Fruit fly (Drosophila melanogaster) whole organism, embryonic: ENCODE results near the gene Cep290.

Experiments
- CG11398 ChIP-seq: fragments of 200-800 bp; sonication (Bioruptor generic); optimal IDR thresholded peaks from 2 replicates; lab custom pipeline; 2016; ENCODE audit warnings: missing biosample characterization, missing genetic modification characterization
- CG11504 ChIP-seq: fragments of 200-800 bp; sonication (Bioruptor generic); optimal IDR thresholded peaks from 3 replicates; lab custom pipeline; 2019; ENCODE audit warnings: missing biosample characterization, mild to moderate bottlenecking, missing genetic modification characterization, moderate library complexity
- CG12155 ChIP-seq: fragments of 200-800 bp; sonication (Bioruptor generic); optimal IDR thresholded peaks from 3 replicates; lab custom pipeline; 2016; ENCODE audit warnings: missing biosample characterization, missing genetic modification characterization
- CG12299 ChIP-seq: fragments of 200-800 bp; sonication (Bioruptor generic); optimal IDR thresholded peaks from 2 replicates; lab custom pipeline; 2018; ENCODE audit warnings: missing biosample characterization, mild to moderate bottlenecking, missing genetic modification characterization
- CG13296 ChIP-seq: fragments of 200-800 bp; sonication (Bioruptor generic); optimal IDR thresholded peaks from 3 replicates; lab custom pipeline; 2018; ENCODE audit warnings: missing biosample characterization, mild to moderate bottlenecking, missing genetic modification characterization
- CG13424 ChIP-seq: fragments of 200-800 bp; sonication (Bioruptor generic); optimal IDR thresholded peaks from 2 replicates; lab custom pipeline; 2019; ENCODE audit warnings: missing biosample characterization, mild to moderate bottlenecking, missing genetic modification characterization, moderate library complexity
- CG15514 ChIP-seq: fragments of 200-800 bp; sonication (Bioruptor generic); optimal IDR thresholded peaks from 3 replicates; lab custom pipeline; 2017; ENCODE audit warnings: missing biosample characterization, missing genetic modification characterization, mild to moderate bottlenecking, moderate library complexity, missing genetic modification reagents
- CG17361 ChIP-seq: fragments of 200-800 bp; sonication (Bioruptor generic); IDR thresholded peaks from 3 replicates; pipeline ENCODE4 v1.3.6; 2022; ENCODE audit warnings: missing biosample characterization, missing genetic modification characterization
- CG17568 ChIP-seq: fragments of 200-800 bp; sonication (Bioruptor generic); optimal IDR thresholded peaks from 2 replicates; lab custom pipeline; 2018; ENCODE audit warnings: missing biosample characterization, mild to moderate bottlenecking, missing genetic modification characterization, moderate library complexity
- CG17802 ChIP-seq: fragments of 200-800 bp; sonication (Bioruptor generic); optimal IDR thresholded peaks from 2 replicates; lab custom pipeline; 2018; ENCODE audit warnings: missing biosample characterization, mild to moderate bottlenecking, missing genetic modification characterization, moderate library complexity
- CG31388 ChIP-seq: fragments of 200-800 bp; sonication (Bioruptor generic); optimal IDR thresholded peaks from 2 replicates; lab custom pipeline; 2016; ENCODE audit warnings: missing biosample characterization, missing genetic modification characterization
- CG33557 ChIP-seq: fragments of 200-800 bp; sonication (Bioruptor generic); optimal IDR thresholded peaks from 2 replicates; lab custom pipeline; 2019; ENCODE audit warnings: missing biosample characterization, mild to moderate bottlenecking, missing genetic modification characterization, moderate library complexity
- CG4328 ChIP-seq: fragments of 200-800 bp; sonication (Bioruptor generic); optimal IDR thresholded peaks from 3 replicates; lab custom pipeline; 2017; ENCODE audit warnings: missing biosample characterization, missing genetic modification reagents, missing genetic modification characterization
- CG7271 ChIP-seq: fragments of 200-800 bp; sonication (Bioruptor generic); optimal IDR thresholded peaks from 2 replicates; lab custom pipeline; 2018; ENCODE audit warnings: missing biosample characterization, mild to moderate bottlenecking, missing genetic modification characterization, moderate library complexity
- D ChIP-seq, 2 experiments: fragments of 200-800 bp in 1 of 2; fragments of >200 bp in 1 of 2; sonication (Bioruptor generic) in 1 of 2; optimal IDR thresholded peaks; 2 replicates in 1 of 2; 3 replicates in 1 of 2; lab custom pipeline; 2017; ENCODE audit warnings: mild to moderate bottlenecking in 1 of 2, missing biosample characterization in 1 of 2, missing genetic modification characterization in 1 of 2, missing genetic modification reagents in 1 of 2
- Ets65A ChIP-seq: fragments of 200-800 bp; sonication (Bioruptor generic); peaks from one replicate; lab custom pipeline; 2016; ENCODE audit warnings: missing biosample characterization, missing genetic modification characterization
- Fer1 ChIP-seq: fragments of 200-800 bp; sonication (Bioruptor generic); optimal IDR thresholded peaks from 2 replicates; lab custom pipeline; 2017; ENCODE audit warnings: missing biosample characterization, mild to moderate bottlenecking, missing genetic modification characterization
- HLH3B ChIP-seq: fragments of 200-800 bp; sonication (Bioruptor generic); IDR thresholded peaks from 2 replicates; pipeline ENCODE4 v1.3.6; 2022; ENCODE audit warnings: missing biosample characterization, missing genetic modification characterization
- HLH4C ChIP-seq: fragments of 200-800 bp; sonication (Bioruptor generic); IDR thresholded peaks from 3 replicates; pipeline ENCODE4 v1.3.6; 2022; ENCODE audit warnings: missing biosample characterization, missing genetic modification characterization; ENCODE audit not compliant: partially characterized antibody
- HLH54F ChIP-seq: fragments of 200-800 bp; sonication (Bioruptor generic); optimal IDR thresholded peaks from 3 replicates; lab custom pipeline; 2016; ENCODE audit warnings: missing biosample characterization, missing genetic modification characterization
- Kr ChIP-seq: fragments of 200-800 bp; sonication (Bioruptor generic); optimal IDR thresholded peaks from 2 replicates; lab custom pipeline; 2017; ENCODE audit warnings: missing biosample characterization, mild to moderate bottlenecking, missing genetic modification characterization
- Spps ChIP-seq: fragments of 200-800 bp; sonication (Bioruptor generic); optimal IDR thresholded peaks from 2 replicates; lab custom pipeline; 2018; ENCODE audit warnings: missing biosample characterization, mild to moderate bottlenecking, missing genetic modification characterization
- Stat92E ChIP-seq, 3 experiments: fragments of >200 bp in 2 of 3; fragments of 200-800 bp in 1 of 3; sonication (Bioruptor generic) in 1 of 3; optimal IDR thresholded peaks; 2 replicates each; lab custom pipeline; 2017 to 2019; ENCODE audit warnings: missing biosample characterization in 3 of 3, missing genetic modification characterization in 3 of 3, mild to moderate bottlenecking in 1 of 3, moderate library complexity in 1 of 3
- Tbp ChIP-seq: fragments of >200 bp; optimal IDR thresholded peaks from 2 replicates; lab custom pipeline; 2018; ENCODE audit warnings: missing biosample characterization, missing genetic modification characterization
- ab ChIP-seq: fragments of 200-800 bp; sonication (Bioruptor generic); optimal IDR thresholded peaks from 2 replicates; lab custom pipeline; 2016; ENCODE audit warnings: missing biosample characterization, missing genetic modification characterization
- dm ChIP-seq: fragments of 200-800 bp; sonication (Bioruptor generic); optimal IDR thresholded peaks from 3 replicates; lab custom pipeline; 2016; ENCODE audit warnings: missing biosample characterization, missing genetic modification characterization
- dpn ChIP-seq, 2 experiments: fragments of 200-800 bp; sonication (Bioruptor generic); optimal IDR thresholded peaks; 3 replicates each; lab custom pipeline; 2016; ENCODE audit warnings: missing biosample characterization in 2 of 2, missing genetic modification characterization in 2 of 2
- en ChIP-seq: fragments of 200-800 bp; sonication (Bioruptor generic); optimal IDR thresholded peaks from 2 replicates; lab custom pipeline; 2016; ENCODE audit warnings: missing biosample characterization, missing genetic modification characterization
- ewg ChIP-seq: fragments of 200-800 bp; sonication (Bioruptor generic); optimal IDR thresholded peaks from 3 replicates; lab custom pipeline; 2017; ENCODE audit warnings: mild to moderate bottlenecking, missing biosample characterization, missing genetic modification reagents, missing genetic modification characterization
- exex ChIP-seq: fragments of 200-800 bp; sonication (Bioruptor generic); optimal IDR thresholded peaks from 4 replicates; lab custom pipeline; 2018; ENCODE audit warnings: missing biosample characterization, mild to moderate bottlenecking, missing genetic modification characterization, moderate library complexity
- fd102C ChIP-seq: fragments of 200-800 bp; sonication (Bioruptor generic); optimal IDR thresholded peaks from 2 replicates; lab custom pipeline; 2018; ENCODE audit warnings: missing biosample characterization, mild to moderate bottlenecking, missing genetic modification characterization, moderate library complexity
- fu2 ChIP-seq: fragments of 200-800 bp; sonication (Bioruptor generic); optimal IDR thresholded peaks from 2 replicates; lab custom pipeline; 2016; ENCODE audit warnings: missing biosample characterization, missing genetic modification characterization
- hth ChIP-seq: fragments of >200 bp; optimal IDR thresholded peaks from 2 replicates; lab custom pipeline; 2017; ENCODE audit warnings: inconsistent platforms
- kni ChIP-seq: fragments of 200-800 bp; sonication (Bioruptor generic); optimal IDR thresholded peaks from 3 replicates; lab custom pipeline; 2017; ENCODE audit warnings: mild to moderate bottlenecking, missing biosample characterization, missing genetic modification reagents, missing genetic modification characterization
- lmd ChIP-seq: fragments of 200-800 bp; sonication (Bioruptor generic); IDR thresholded peaks from 2 replicates; pipeline ENCODE4 v1.3.6; 2022; ENCODE audit warnings: missing biosample characterization, missing genetic modification characterization
- lov ChIP-seq, 2 experiments: fragments of 200-800 bp in 1 of 2; fragments of >200 bp in 1 of 2; sonication (Bioruptor generic) in 1 of 2; IDR thresholded peaks in 1 of 2; optimal IDR thresholded peaks in 1 of 2; 2 replicates in 1 of 2; 3 replicates in 1 of 2; pipeline versions ENCODE4 v1.3.6 to Lab custom; 2017 to 2022; ENCODE audit warnings: missing biosample characterization in 1 of 2, missing genetic modification characterization in 1 of 2
- nau ChIP-seq: fragments of 200-800 bp; sonication (Bioruptor generic); optimal IDR thresholded peaks from 3 replicates; lab custom pipeline; 2017; ENCODE audit warnings: missing biosample characterization, mild to moderate bottlenecking, missing genetic modification characterization, missing genetic modification reagents
- nerfin-2 ChIP-seq: fragments of 200-800 bp; sonication (Bioruptor generic); IDR thresholded peaks from 2 replicates; pipeline ENCODE4 v1.3.6; 2022; ENCODE audit warnings: missing biosample characterization, missing genetic modification characterization; ENCODE audit not compliant: partially characterized antibody
- phol ChIP-seq: fragments of 200-800 bp; sonication (Bioruptor generic); optimal IDR thresholded peaks from 3 replicates; lab custom pipeline; 2018; ENCODE audit warnings: missing biosample characterization, mild to moderate bottlenecking, missing genetic modification characterization, moderate library complexity
- rib ChIP-seq: fragments of 200-800 bp; sonication (Bioruptor generic); IDR thresholded peaks from 2 replicates; pipeline ENCODE4 v1.3.6; 2022; ENCODE audit warnings: missing biosample characterization, missing genetic modification characterization
- ro ChIP-seq: fragments of 200-800 bp; sonication (Bioruptor generic); IDR thresholded peaks from 2 replicates; pipeline ENCODE4 v1.3.6; 2022; ENCODE audit warnings: missing biosample characterization, missing genetic modification characterization
- sima ChIP-seq: fragments of 200-800 bp; sonication (Bioruptor generic); optimal IDR thresholded peaks from 2 replicates; lab custom pipeline; 2016; ENCODE audit warnings: missing biosample characterization, missing genetic modification characterization
- sob ChIP-seq: fragments of 200-800 bp; sonication (Bioruptor generic); IDR thresholded peaks from 2 replicates; pipeline ENCODE4 v1.3.6; 2022; ENCODE audit warnings: missing biosample characterization, missing genetic modification characterization
- tna ChIP-seq: fragments of 200-800 bp; sonication (Bioruptor generic); IDR thresholded peaks from 2 replicates; pipeline ENCODE4 v1.3.6; 2022; ENCODE audit warnings: missing biosample characterization, missing genetic modification characterization; ENCODE audit not compliant: partially characterized antibody
- ttk ChIP-seq: fragments of 200-800 bp; sonication (Bioruptor generic); IDR thresholded peaks from 2 replicates; pipeline ENCODE4 v2.1.2; 2022; ENCODE audit warnings: missing biosample characterization, missing genetic modification characterization
- usp ChIP-seq: fragments of >200 bp; optimal IDR thresholded peaks from 2 replicates; lab custom pipeline; 2017; ENCODE audit warnings: missing biosample characterization, missing genetic modification characterization
- vfl ChIP-seq: fragments of 200-800 bp; sonication (Bioruptor generic); optimal IDR thresholded peaks from 2 replicates; lab custom pipeline; 2016; ENCODE audit warnings: missing biosample characterization, missing genetic modification characterization
- wor ChIP-seq: fragments of 200-800 bp; sonication (Bioruptor generic); IDR thresholded peaks from 2 replicates; pipeline ENCODE4 v1.3.6; 2022; ENCODE audit warnings: missing biosample characterization, missing genetic modification characterization

Cep290 gene

dm6 chr3L:799837-800513 lies 43.8 kb upstream of the Cep290 start (continued):
- TF ChIP-seq HLH4C (GFP tag; lab: Robert Waterston, UW) (no peak), en (no peak), hth (lab: Kevin White, UChicago) (no peak), CG33557 (GFP tag; lab: Kevin White, UChicago) (no peak), CG13296 (no peak), HLH3B (GFP tag; lab: Robert Waterston, UW) (peak; percentile 65), Stat92E (GFP tag; optimal IDR thresholded peaks at IDR 0.05; lab: Kevin White, UChicago) (no peak), CG31388 (GFP tag; lab: Kevin White, UChicago) (no peak), CG4328 (no peak), usp (GFP tag; lab: Kevin White, UChicago) (no peak), CG11398 (no peak), rib (GFP tag; lab: Robert Waterston, UW) (no peak), CG7271 (tag; lab: Kevin White, UChicago) (no peak), CG17802 (tag; lab: Kevin White, UChicago) (peak; percentile 36), Kr (GFP tag; lab: Kevin White, UChicago) (no peak), Tbp (GFP tag; lab: Kevin White, UChicago) (no peak), CG12299 (tag; lab: Kevin White, UChicago) (no peak), D (optimal IDR thresholded peaks at IDR 0.05; lab: Kevin White, UChicago) (no peak), D (GFP tag; optimal IDR thresholded peaks at IDR 0.05; lab: Kevin White, UChicago) (peak; percentile 65), Spps (peak; percentile 11), exex (tag; lab: Kevin White, UChicago) (no peak), CG11504 (tag; lab: Kevin White, UChicago) (peak; percentile 49), CG15514 (no peak), dpn (GFP tag; optimal IDR thresholded peaks at IDR 0.05; lab: Kevin White, UChicago) (peak in 1 of 2 experiments; percentile 11), dm (GFP tag; lab: Kevin White, UChicago) (no peak), CG13424 (peak; percentile 5), Fer1 (GFP tag; lab: Kevin White, UChicago) (no peak), wor (GFP tag; lab: Robert Waterston, UW) (peak; percentile 47; the same call in 1 of the 2 replicates), HLH54F (GFP tag; lab: Kevin White, UChicago) (no peak), sob (GFP tag; lab: Robert Waterston, UW) (peak; percentile 44; the same call in 1 of the 2 replicates), lmd (GFP tag; lab: Robert Waterston, UW) (0 out of 2 replicates have a peak, but pooled peaks have one; percentile 17), sima (GFP tag; lab: Kevin White, UChicago) (no peak), CG12155 (GFP tag; lab: Kevin White, UChicago) (no peak), lov (optimal IDR thresholded peaks at IDR 0.05; lab: Kevin White, UChicago) (no peak), lov (GFP tag; IDR thresholded peaks at IDR 0.05; lab: Robert Waterston, UW) (0 out of 3 replicates have a peak, but pooled peaks have one; percentile 42), nerfin-2 (no peak), ewg (GFP tag; lab: Kevin White, UChicago) (peak; percentile 18), vfl (GFP tag; lab: Kevin White, UChicago) (no peak), ab (no peak), fu2 (no peak), Ets65A (GFP tag; lab: Kevin White, UChicago) (peak; percentile 22), CG17568 (GFP tag; lab: Kevin White, UChicago) (no peak), CG17361 (peak; percentile 54; the same call in 1 of the 3 replicates), tna (GFP tag; lab: Robert Waterston, UW) (no peak), ro (GFP tag; lab: Robert Waterston, UW) (no peak), kni (GFP tag; lab: Kevin White, UChicago) (peak; percentile 75), fd102C (no peak), nau (GFP tag; lab: Kevin White, UChicago) (no peak), ttk (GFP tag; lab: Robert Waterston, UW) (peak; percentile 53; the same call in 1 of the 2 replicates), phol (tag; lab: Kevin White, UChicago) (peak; percentile 59)
